Fruit fly (Drosophila melanogaster): ENCODE data around the gene CG14312.

DNA sequence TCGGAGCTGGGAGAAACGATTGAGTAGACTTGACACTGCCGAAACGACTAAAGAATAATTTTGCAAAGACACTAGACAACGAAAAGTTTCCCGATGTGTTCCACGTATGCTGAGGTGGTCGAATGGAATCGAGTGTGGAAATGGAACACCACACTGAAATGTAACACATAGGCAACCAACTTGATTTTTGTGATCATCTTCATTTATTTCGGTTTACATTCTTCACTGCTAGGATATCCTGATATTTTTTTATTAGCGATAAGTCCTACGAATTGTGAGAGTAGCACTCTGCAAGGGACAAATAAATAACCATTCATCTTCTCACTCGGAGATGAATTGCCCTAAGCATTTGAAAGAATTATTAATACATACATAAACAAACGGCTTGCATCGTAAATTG, 5.3 kb upstream of the CG14312 start, which contains the start of gene CG7131:
- TF ChIP-seq ttk (optimal IDR thresholded peaks at IDR 0.05) (no peak), Myc (optimal IDR thresholded peaks at IDR 0.05) (no peak)
